Worm (Caenorhabditis elegans): ENCODE data around the gene nhr-135.

DNA sequence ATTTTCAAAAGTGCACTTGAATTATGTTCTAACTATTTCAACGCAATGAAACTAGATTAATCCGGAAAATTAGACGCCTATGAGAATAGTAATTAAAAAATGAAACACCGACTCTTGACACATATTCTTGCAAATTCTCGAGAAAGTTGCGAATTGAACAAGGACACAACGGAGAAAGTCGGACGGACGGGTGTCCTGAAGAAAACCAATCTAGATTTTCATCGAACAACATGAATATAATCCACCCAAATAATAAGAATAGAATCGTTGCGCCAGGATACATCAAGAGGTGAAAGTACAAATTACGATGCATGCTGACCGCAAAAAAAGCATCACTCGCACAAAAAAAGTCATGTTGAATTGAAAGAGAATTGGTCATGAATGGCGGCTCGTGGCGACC, 24.7 kb downstream of the nhr-135 start:
- TF ChIP-seq unc-62 (GFP tag; optimal IDR thresholded peaks at IDR 0.05 in 1 of 2) (peak in 1 of 2 experiments; percentile 59), unc-62 (tag; optimal IDR thresholded peaks at IDR 0.05) (no peak), ceh-82 (tag; optimal IDR thresholded peaks at IDR 0.05) (no peak), nhr-10 (tag; optimal IDR thresholded peaks at IDR 0.05) (no peak), dpl-1 (GFP tag; optimal IDR thresholded peaks at IDR 0.05) (no peak), nhr-28 (tag; optimal IDR thresholded peaks at IDR 0.05) (no peak), ceh-28 (tag; optimal IDR thresholded peaks at IDR 0.05) (no peak), dmd-8 (GFP tag; IDR thresholded peaks at IDR 0.05) (no peak), mep-1 (tag; optimal IDR thresholded peaks at IDR 0.05) (no peak), T26A8.4 (GFP tag; IDR thresholded peaks at IDR 0.05) (no peak), nhr-11 (tag; optimal IDR thresholded peaks at IDR 0.05) (no peak), pha-4 (GFP tag; IDR thresholded peaks at IDR 0.05) (no peak), pha-4 (tag; optimal IDR thresholded peaks at IDR 0.05) (no peak), dmd-9 (GFP tag; IDR thresholded peaks at IDR 0.05) (no peak)
